Fruit fly (Drosophila melanogaster): ENCODE results near the gene sno.

- TF ChIP-seq insv (optimal IDR thresholded peaks at IDR 0.05) = no peak
- TF ChIP-seq ttk (optimal IDR thresholded peaks at IDR 0.05) = no peak
Observed at dm6 chrX:13202162-13202561, 9.3 kb downstream of the sno start, which contains the start of gene CG44437.

All from Kc167 (cell line).